Fruit fly (Drosophila melanogaster) whole organism, wandering third instar larva: ENCODE data around the gene Ubc6.

Experiments
- Abd-B ChIP-seq: fragments of >200 bp; optimal IDR thresholded peaks from 2 replicates; lab custom pipeline; 2017; ENCODE audit warnings: missing biosample characterization, missing genetic modification characterization
- HLH106 ChIP-seq: fragments of 200-800 bp; optimal IDR thresholded peaks from 3 replicates; lab custom pipeline; 2019; ENCODE audit warnings: missing biosample characterization, mild to moderate bottlenecking, missing genetic modification characterization, moderate library complexity
- Hr78 ChIP-seq: fragments of >200 bp; optimal IDR thresholded peaks from 2 replicates; lab custom pipeline; 2017; ENCODE audit warnings: missing biosample characterization, missing genetic modification characterization
- Mio ChIP-seq: sonication (Bioruptor generic); optimal IDR thresholded peaks from 2 replicates; lab custom pipeline; 2016; ENCODE audit warnings: missing biosample characterization, missing genetic modification characterization
- Myc ChIP-seq: fragments of >200 bp; optimal IDR thresholded peaks from 2 replicates; lab custom pipeline; 2017
- N ChIP-seq: fragments of >200 bp; optimal IDR thresholded peaks from 2 replicates; lab custom pipeline; 2018; ENCODE audit warnings: missing biosample characterization, missing external identifiers, missing genetic modification characterization
- OdsH ChIP-seq: fragments of 200-800 bp; sonication (Bioruptor generic); optimal IDR thresholded peaks from 2 replicates; lab custom pipeline; 2016; ENCODE audit warnings: missing biosample characterization, mild to moderate bottlenecking, missing genetic modification characterization
- br ChIP-seq: fragments of 200-800 bp; sonication (Bioruptor generic); optimal IDR thresholded peaks from 2 replicates; lab custom pipeline; 2016; ENCODE audit warnings: missing biosample characterization, missing genetic modification characterization
- dmrt93B ChIP-seq: fragments of 200-800 bp; sonication (Bioruptor generic); optimal IDR thresholded peaks from 2 replicates; lab custom pipeline; 2018; ENCODE audit warnings: missing biosample characterization, mild to moderate bottlenecking, missing genetic modification characterization
- fru ChIP-seq: fragments of 200-800 bp; sonication (Bioruptor generic); optimal IDR thresholded peaks from 3 replicates; lab custom pipeline; 2016; ENCODE audit warnings: missing biosample characterization, mild to moderate bottlenecking, missing genetic modification characterization
- h ChIP-seq: fragments of 200-800 bp; sonication (Bioruptor generic); optimal IDR thresholded peaks from 3 replicates; lab custom pipeline; 2016; ENCODE audit warnings: missing biosample characterization, mild to moderate bottlenecking, missing genetic modification characterization
- pan ChIP-seq: fragments of >200 bp; optimal IDR thresholded peaks from 2 replicates; lab custom pipeline; 2017
- usp ChIP-seq: fragments of >200 bp; optimal IDR thresholded peaks from 2 replicates; lab custom pipeline; 2017; ENCODE audit warnings: missing biosample characterization, missing genetic modification characterization

dm6 chr3R:4974514-4975314, 22.2 kb upstream of the Ubc6 start:
- TF ChIP-seq fru (GFP tag; lab: Kevin White, UChicago), result no peak
- no peak for TF ChIP-seq N (GFP tag; lab: Kevin White, UChicago)
- TF ChIP-seq Myc (lab: Kevin White, UChicago), result no peak
- no peak for TF ChIP-seq Abd-B (GFP tag; lab: Kevin White, UChicago)
- TF ChIP-seq pan, result no peak
- no peak for TF ChIP-seq h
- TF ChIP-seq br (GFP tag; lab: Kevin White, UChicago), result no peak
- no peak for TF ChIP-seq usp
- TF ChIP-seq Hr78 (GFP tag; lab: Kevin White, UChicago), result no peak
- TF ChIP-seq OdsH (GFP tag; lab: Kevin White, UChicago), result no peak
- TF ChIP-seq dmrt93B (GFP tag; lab: Kevin White, UChicago), result no peak
- TF ChIP-seq Mio (GFP tag; lab: Kevin White, UChicago), result no peak
- no peak for TF ChIP-seq HLH106 (tag; lab: Kevin White, UChicago)
